Fruit fly (Drosophila melanogaster) whole organism, embryonic: Measurements from ENCODE around the gene CG10959.

Source experiments
- CG13287 ChIP-seq: fragments of 200-800 bp; sonication (Bioruptor generic); IDR thresholded peaks from 2 replicates; pipeline ENCODE4 v1.3.6; 2022; ENCODE audit warnings: missing biosample characterization, missing genetic modification characterization; ENCODE audit not compliant: partially characterized antibody
- CG6272 ChIP-seq: fragments of 200-800 bp; sonication (Bioruptor generic); IDR thresholded peaks from 2 replicates; pipeline ENCODE4 v1.3.6; 2022; ENCODE audit warnings: missing biosample characterization, missing genetic modification characterization
- CG6683 ChIP-seq: fragments of 200-800 bp; sonication (Bioruptor generic); optimal IDR thresholded peaks from 2 replicates; lab custom pipeline; 2017; ENCODE audit warnings: missing biosample characterization, mild to moderate bottlenecking, missing genetic modification characterization, missing genetic modification reagents
- Dll ChIP-seq: fragments of 200-800 bp; sonication (Bioruptor generic); IDR thresholded peaks from 4 replicates; pipeline ENCODE4 v1.3.6; 2022; ENCODE audit warnings: missing biosample characterization, missing genetic modification characterization; ENCODE audit not compliant: partially characterized antibody
- E2f2 ChIP-seq: fragments of 200-800 bp; sonication (Bioruptor generic); IDR thresholded peaks from 2 replicates; pipeline ENCODE4 v1.3.6; 2022; ENCODE audit warnings: missing biosample characterization, missing genetic modification characterization
- Ets65A ChIP-seq: fragments of 200-800 bp; sonication (Bioruptor generic); peaks from one replicate; lab custom pipeline; 2016; ENCODE audit warnings: missing biosample characterization, missing genetic modification characterization
- PHDP ChIP-seq: fragments of 200-800 bp; sonication (Bioruptor generic); optimal IDR thresholded peaks from 3 replicates; lab custom pipeline; 2018; ENCODE audit warnings: missing biosample characterization, mild to moderate bottlenecking, missing genetic modification characterization, moderate library complexity
- Taf1 ChIP-seq: fragments of 200-800 bp; sonication (Bioruptor generic); IDR thresholded peaks from 2 replicates; pipeline ENCODE4 v1.3.6; 2022; ENCODE audit warnings: missing biosample characterization, missing genetic modification characterization
- gt ChIP-seq: fragments of 200-800 bp; sonication (Bioruptor generic); IDR thresholded peaks from 2 replicates; pipeline ENCODE4 v1.3.6; 2022; ENCODE audit warnings: missing biosample characterization, missing genetic modification characterization
- nau ChIP-seq: fragments of 200-800 bp; sonication (Bioruptor generic); optimal IDR thresholded peaks from 3 replicates; lab custom pipeline; 2017; ENCODE audit warnings: missing biosample characterization, mild to moderate bottlenecking, missing genetic modification characterization, missing genetic modification reagents
- tgo ChIP-seq: fragments of 200-800 bp; sonication (Bioruptor generic); IDR thresholded peaks from 3 replicates; pipeline ENCODE4 v1.3.6; 2022; ENCODE audit warnings: missing biosample characterization, missing genetic modification characterization
- trem ChIP-seq: fragments of 200-800 bp; optimal IDR thresholded peaks from 3 replicates; lab custom pipeline; 2019; ENCODE audit warnings: missing biosample characterization, mild to moderate bottlenecking, missing genetic modification characterization, moderate library complexity

dm6 chrX:8170166-8170565 lies 21.6 kb downstream of the CG10959 start, which contains the start of gene CG2278:
- TF ChIP-seq E2f2 (GFP tag; lab: Robert Waterston, UW) (no peak), CG6272 (GFP tag; lab: Robert Waterston, UW) (no peak), tgo (no peak), trem (tag; lab: Kevin White, UChicago) (no peak), Dll (GFP tag; lab: Robert Waterston, UW) (no peak), gt (no peak), Taf1 (GFP tag; lab: Robert Waterston, UW) (no peak), CG6683 (GFP tag; lab: Kevin White, UChicago) (no peak), PHDP (no peak), CG13287 (GFP tag; lab: Robert Waterston, UW) (no peak), nau (GFP tag; lab: Kevin White, UChicago) (no peak), Ets65A (no peak)
